Fruit fly (Drosophila melanogaster): ENCODE results near the gene Smyd3.

Smyd3 gene

DNA sequence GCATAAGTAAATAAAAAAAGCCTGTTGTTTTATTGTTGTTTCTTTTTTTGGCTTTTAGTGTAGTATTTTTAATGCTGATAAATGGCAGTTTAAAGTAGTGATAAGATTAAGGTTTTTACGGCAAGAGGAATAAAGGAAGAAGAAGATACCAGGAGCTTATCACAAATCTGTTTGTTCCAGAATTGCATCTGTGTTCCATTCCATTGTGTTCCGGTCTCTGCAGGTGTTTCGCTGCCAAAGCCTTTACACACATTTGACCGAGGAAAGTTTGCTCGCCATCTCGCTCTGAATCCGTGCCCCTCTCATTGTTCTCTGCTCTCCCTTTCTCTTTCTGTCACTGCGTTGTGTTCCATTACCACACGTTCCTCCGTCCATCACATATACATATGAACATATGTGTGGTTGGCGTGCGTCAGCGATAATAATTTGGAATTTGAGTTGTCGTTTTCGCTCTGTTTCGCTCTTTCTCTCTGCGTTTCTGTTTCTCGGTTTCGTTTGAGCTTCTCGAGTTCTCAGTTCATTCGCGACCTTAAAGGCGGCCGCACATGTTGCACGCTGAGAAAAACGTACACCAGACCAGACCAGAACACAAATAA lies 49.7 kb upstream of the Smyd3 start (continued):
- TF ChIP-seq CG18599 (GFP tag; optimal IDR thresholded peaks at IDR 0.05): peak; percentile 39
- TF ChIP-seq CG30020 (tag; optimal IDR thresholded peaks at IDR 0.05): peak; percentile 14
- TF ChIP-seq CG7963 (GFP tag; IDR thresholded peaks at IDR 0.05; ENCODE audit: partially characterized antibody): no peak
- TF ChIP-seq slbo (GFP tag; IDR thresholded peaks at IDR 0.05): no peak
- no peak for TF ChIP-seq D19A (tag; optimal IDR thresholded peaks at IDR 0.05)
- peak; percentile 77 for TF ChIP-seq Jarid2 (GFP tag; optimal IDR thresholded peaks at IDR 0.05)
- peak; percentile 72 for TF ChIP-seq exex (tag; optimal IDR thresholded peaks at IDR 0.05)
- no peak for TF ChIP-seq H15 (GFP tag; IDR thresholded peaks at IDR 0.05)
- TF ChIP-seq ci (GFP tag; IDR thresholded peaks at IDR 0.05): peak; percentile 60; the same call in 1 of the 3 replicates
- peak; percentile 21 for TF ChIP-seq CG12071 (GFP tag; optimal IDR thresholded peaks at IDR 0.05)
- peak; percentile 9 for TF ChIP-seq CG15514 (GFP tag; optimal IDR thresholded peaks at IDR 0.05)
- peak; percentile 49; the same call in 1 of the 3 replicates for TF ChIP-seq z (GFP tag; IDR thresholded peaks at IDR 0.05)
- TF ChIP-seq Drgx (GFP tag; IDR thresholded peaks at IDR 0.05): 0 out of 2 replicates have a peak, but pooled peaks have one; percentile 11
- no peak for TF ChIP-seq tin (GFP tag; optimal IDR thresholded peaks at IDR 0.05)
- TF ChIP-seq CG34376 (GFP tag; optimal IDR thresholded peaks at IDR 0.05): peak; percentile 56
- peak; percentile 32 for TF ChIP-seq Deaf1 (tag; optimal IDR thresholded peaks at IDR 0.05)
- TF ChIP-seq CG13287 (GFP tag; IDR thresholded peaks at IDR 0.05; ENCODE audit: partially characterized antibody): peak; percentile 31; the same call in 1 of the 2 replicates
- 0 out of 3 replicates have a peak, but pooled peaks have one; percentile 22 for TF ChIP-seq CG11695 (GFP tag; IDR thresholded peaks at IDR 0.05)
- TF ChIP-seq CG1602 (GFP tag; optimal IDR thresholded peaks at IDR 0.05): no peak
- peak; percentile 45 for TF ChIP-seq Blimp-1 (GFP tag; optimal IDR thresholded peaks at IDR 0.05)
- peak; percentile 58 to 93 for TF ChIP-seq Trl (optimal IDR thresholded peaks at IDR 0.05)
- TF ChIP-seq Trl (GFP tag; optimal IDR thresholded peaks at IDR 0.05): peak; percentile 42
- no peak for TF ChIP-seq Hr51 (GFP tag; optimal IDR thresholded peaks at IDR 0.05)
- peak; percentile 9 for TF ChIP-seq CG6813 (GFP tag; optimal IDR thresholded peaks at IDR 0.05)
- TF ChIP-seq pfk (GFP tag; optimal IDR thresholded peaks at IDR 0.05): peak; percentile 98
- peak; percentile 29 for TF ChIP-seq Med (GFP tag)
- no peak for TF ChIP-seq zfh2 (GFP tag; optimal IDR thresholded peaks at IDR 0.05)
- TF ChIP-seq en (GFP tag; optimal IDR thresholded peaks at IDR 0.05): no peak
- no peak for TF ChIP-seq Dbx (GFP tag; IDR thresholded peaks at IDR 0.05)
- TF ChIP-seq CG1832 (GFP tag; optimal IDR thresholded peaks at IDR 0.05): peak; percentile 58
- no peak for TF ChIP-seq crol (GFP tag; IDR thresholded peaks at IDR 0.05)
- peak; percentile 39 for TF ChIP-seq BtbVII (GFP tag; optimal IDR thresholded peaks at IDR 0.05)
- peak; percentile 47; the same call in 1 of the 2 replicates for TF ChIP-seq Adf1 (GFP tag; IDR thresholded peaks at IDR 0.05)
- peak; percentile 35 for TF ChIP-seq CG13296 (GFP tag; optimal IDR thresholded peaks at IDR 0.05)
- peak; percentile 81 for TF ChIP-seq sens (GFP tag)
- TF ChIP-seq CG11085 (GFP tag; IDR thresholded peaks at IDR 0.05): no peak
- no peak for TF ChIP-seq al (GFP tag; IDR thresholded peaks at IDR 0.05)
- TF ChIP-seq gro (GFP tag; optimal IDR thresholded peaks at IDR 0.05): peak; percentile 22
- TF ChIP-seq chinmo (GFP tag; IDR thresholded peaks at IDR 0.05; ENCODE audit: partially characterized antibody): peak; percentile 93
- peak; percentile 14 for TF ChIP-seq CG3163 (GFP tag; optimal IDR thresholded peaks at IDR 0.05)
- TF ChIP-seq Scr (GFP tag; IDR thresholded peaks at IDR 0.05; ENCODE audit: partially characterized antibody): 0 out of 2 replicates have a peak, but pooled peaks have one; percentile 17
- peak; percentile 59 for TF ChIP-seq GATAe (GFP tag; conservative IDR thresholded peaks at IDR 0.05)
- peak; percentile 73 for TF ChIP-seq sd (tag; optimal IDR thresholded peaks at IDR 0.05)
- peak; percentile 64 for TF ChIP-seq CG17385 (GFP tag; optimal IDR thresholded peaks at IDR 0.05)
- TF ChIP-seq CG34224 (GFP tag; IDR thresholded peaks at IDR 0.05; ENCODE audit: partially characterized antibody): peak; percentile 42; the same call in 1 of the 3 replicates
- peak; percentile 45 for TF ChIP-seq kay (GFP tag; optimal IDR thresholded peaks at IDR 0.05)
- no peak for TF ChIP-seq pan (optimal IDR thresholded peaks at IDR 0.05)
- TF ChIP-seq pan (GFP tag; optimal IDR thresholded peaks at IDR 0.05 in 1 of 2, IDR thresholded peaks at IDR 0.05 in 1 of 2): no peak
- TF ChIP-seq cg (GFP tag; optimal IDR thresholded peaks at IDR 0.05): peak; percentile 79
